Worm (Caenorhabditis elegans): ENCODE measurements around the gene ZC443.4.

DNA sequence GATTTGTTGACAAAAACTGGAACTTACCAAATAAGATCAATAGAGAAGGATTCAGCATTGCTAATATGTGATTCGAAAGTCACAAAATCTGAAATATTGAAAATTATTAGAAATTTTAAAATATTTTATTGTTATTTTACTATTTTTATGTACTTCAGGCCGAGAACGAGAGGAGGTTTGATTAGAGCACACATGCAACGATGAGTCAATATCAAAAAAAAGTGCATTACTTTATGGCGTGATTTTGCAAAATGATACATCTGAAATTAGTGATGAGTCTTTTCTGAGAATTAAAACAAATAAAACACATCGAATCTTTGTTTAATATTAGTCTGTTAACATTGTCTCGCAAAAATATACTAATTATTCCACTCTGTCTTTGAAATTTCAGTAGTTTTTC lies 25.1 kb upstream of the ZC443.4 start:
- TF ChIP-seq him-1 (tag; optimal IDR thresholded peaks at IDR 0.05) (no peak), W03F9.2 (tag; optimal IDR thresholded peaks at IDR 0.05) (no peak), dao-5 (tag; optimal IDR thresholded peaks at IDR 0.05) (no peak)

Measured in whole organism, L4/young adult.